Worm (Caenorhabditis elegans): Measurements from ENCODE around the gene mrps-11.

The mrps-11 gene

DNA sequence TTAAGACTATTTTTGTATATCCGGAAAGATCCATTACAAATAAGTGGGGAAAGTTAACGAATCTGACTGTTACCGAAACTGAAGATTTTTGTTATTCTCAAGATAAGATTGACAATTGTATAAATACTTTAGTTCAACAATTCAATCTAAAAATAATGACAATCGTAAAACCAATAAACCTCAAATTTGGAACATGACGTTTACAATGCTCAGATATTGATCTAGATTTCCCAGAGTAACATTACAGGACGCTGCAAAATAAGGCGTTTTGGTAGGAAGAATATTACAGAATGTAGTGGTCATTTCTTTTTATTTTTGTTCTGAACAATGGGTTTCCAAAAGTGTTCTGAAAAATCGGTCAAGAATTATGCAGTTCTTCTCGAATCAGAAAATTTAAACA, 32.3 kb upstream of the mrps-11 start, which contains the start of gene F45D3.1:
Gene F45D3.1, plus strand, starts transcription at position 301 of the 400 bp plus-strand sequence.
- TF ChIP-seq tra-4 (tag; optimal IDR thresholded peaks at IDR 0.05) (no peak), scrt-1 (GFP tag; IDR thresholded peaks at IDR 0.05) (no peak), ceh-36 (tag; optimal IDR thresholded peaks at IDR 0.05) (no peak), hnd-1 (tag; optimal IDR thresholded peaks at IDR 0.05) (no peak), flt-1 (GFP tag; IDR thresholded peaks at IDR 0.05) (no peak), F13C5.2 (tag; optimal IDR thresholded peaks at IDR 0.05) (no peak), hmbx-1 (tag; optimal IDR thresholded peaks at IDR 0.05) (no peak)

DNA sequence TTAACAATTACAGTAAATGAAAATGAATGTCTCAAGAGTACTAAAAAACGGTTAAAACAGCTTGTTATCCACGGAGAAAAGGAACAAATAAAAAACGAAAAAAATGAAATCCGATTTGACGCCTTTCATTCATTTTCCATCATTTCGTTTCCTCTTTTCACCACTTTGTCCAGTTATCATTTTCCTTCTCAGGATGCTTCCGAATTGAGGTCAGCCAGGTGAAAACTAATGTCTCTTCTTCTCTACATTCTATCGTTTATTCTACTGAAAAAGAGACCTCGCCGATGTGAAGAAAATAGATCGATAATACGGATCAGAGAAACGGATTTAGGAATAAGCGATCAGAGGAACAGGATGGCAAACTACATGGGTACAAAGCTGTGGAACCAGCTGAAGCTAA, 31.7 kb upstream of the mrps-11 start:
- no peak for TF ChIP-seq B0310.2 (tag; optimal IDR thresholded peaks at IDR 0.05)
- no peak for TF ChIP-seq hnd-1 (tag; optimal IDR thresholded peaks at IDR 0.05)
- no peak for TF ChIP-seq scrt-1 (GFP tag; IDR thresholded peaks at IDR 0.05)
- no peak for TF ChIP-seq ama-1 (optimal IDR thresholded peaks at IDR 0.05)
- no peak for TF ChIP-seq ceh-13 (GFP tag; optimal IDR thresholded peaks at IDR 0.05)
- no peak for TF ChIP-seq tbx-37 (GFP tag; conservative IDR thresholded peaks at IDR 0.05)
- no peak for TF ChIP-seq sea-1 (GFP tag; conservative IDR thresholded peaks at IDR 0.05)
- no peak for TF ChIP-seq ceh-36 (tag; optimal IDR thresholded peaks at IDR 0.05)
- TF ChIP-seq tbx-11 (GFP tag; IDR thresholded peaks at IDR 0.05), result no peak
- TF ChIP-seq hmbx-1 (tag; optimal IDR thresholded peaks at IDR 0.05), result no peak
- TF ChIP-seq hmg-4 (GFP tag; optimal IDR thresholded peaks at IDR 0.05), result no peak
- no peak for TF ChIP-seq pes-1 (GFP tag; IDR thresholded peaks at IDR 0.05)
- no peak for TF ChIP-seq F13C5.2 (tag; optimal IDR thresholded peaks at IDR 0.05)
- TF ChIP-seq flt-1 (GFP tag; IDR thresholded peaks at IDR 0.05), result no peak
- no peak for TF ChIP-seq tra-4 (tag; optimal IDR thresholded peaks at IDR 0.05)
- TF ChIP-seq aly-1 (tag; optimal IDR thresholded peaks at IDR 0.05), result no peak

DNA sequence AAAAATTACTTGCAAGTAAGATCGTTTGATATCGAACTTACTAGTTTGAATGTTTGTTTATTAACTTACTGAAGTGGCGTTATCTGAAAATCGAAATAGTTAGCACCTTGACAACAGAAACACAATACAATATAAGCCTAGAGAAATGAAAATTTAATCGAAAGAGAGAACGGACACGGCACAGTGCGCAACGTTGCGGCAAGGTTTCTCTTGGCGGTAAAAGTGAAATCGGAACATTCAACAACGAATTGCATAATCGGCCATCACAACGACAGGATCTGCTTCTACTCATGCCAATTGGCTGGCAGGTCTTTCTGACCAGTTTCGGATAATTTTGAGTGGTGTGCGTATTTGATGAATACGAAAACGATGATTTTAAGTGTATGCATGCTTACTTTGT, 31.1 kb upstream of the mrps-11 start, which contains the start of gene dyf-4:
Gene dyf-4, minus strand, starts transcription at position 213 of the 400 bp plus-strand sequence.
- TF ChIP-seq hnd-1 (tag; optimal IDR thresholded peaks at IDR 0.05) (no peak), F13C5.2 (tag; optimal IDR thresholded peaks at IDR 0.05) (no peak), tbx-37 (GFP tag; conservative IDR thresholded peaks at IDR 0.05) (no peak), ceh-13 (GFP tag; optimal IDR thresholded peaks at IDR 0.05) (no peak), pes-1 (GFP tag; IDR thresholded peaks at IDR 0.05) (no peak), tra-4 (tag; optimal IDR thresholded peaks at IDR 0.05) (no peak), flt-1 (GFP tag; IDR thresholded peaks at IDR 0.05) (no peak), tbx-11 (GFP tag; IDR thresholded peaks at IDR 0.05) (no peak), ama-1 (optimal IDR thresholded peaks at IDR 0.05) (no peak)

DNA sequence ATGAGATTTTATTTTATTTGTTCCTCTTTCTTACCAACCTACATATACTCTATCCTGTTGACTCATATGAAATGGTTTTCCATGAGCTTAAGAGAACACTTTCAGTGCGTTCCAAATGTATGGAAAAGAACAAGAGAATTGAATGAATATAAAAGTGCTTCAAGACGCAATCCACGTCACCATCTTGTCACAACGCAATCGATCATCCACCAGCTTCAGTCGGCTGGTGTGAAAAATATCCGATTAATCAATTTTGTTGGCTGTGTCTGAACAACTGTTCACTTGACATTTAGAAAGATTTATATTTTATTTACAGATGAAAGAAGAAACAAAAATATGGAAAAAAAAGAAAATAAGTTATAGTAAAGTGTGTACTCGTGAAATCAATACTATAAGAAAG, 28.9 kb upstream of the mrps-11 start:
- no peak for TF ChIP-seq ets-7 (tag; optimal IDR thresholded peaks at IDR 0.05)
- no peak for TF ChIP-seq tbx-37 (GFP tag; conservative IDR thresholded peaks at IDR 0.05)
- TF ChIP-seq flt-1 (GFP tag; IDR thresholded peaks at IDR 0.05), result no peak
- no peak for TF ChIP-seq tbx-11 (GFP tag; IDR thresholded peaks at IDR 0.05)
- TF ChIP-seq ceh-36 (tag; optimal IDR thresholded peaks at IDR 0.05), result no peak
- no peak for TF ChIP-seq B0310.2 (tag; optimal IDR thresholded peaks at IDR 0.05)
- TF ChIP-seq ama-1 (optimal IDR thresholded peaks at IDR 0.05), result no peak
- no peak for TF ChIP-seq aly-1 (tag; optimal IDR thresholded peaks at IDR 0.05)
- TF ChIP-seq sea-1 (GFP tag; conservative IDR thresholded peaks at IDR 0.05), result no peak
- no peak for TF ChIP-seq ceh-13 (GFP tag; optimal IDR thresholded peaks at IDR 0.05)
- TF ChIP-seq pes-1 (GFP tag; IDR thresholded peaks at IDR 0.05), result no peak
- TF ChIP-seq scrt-1 (GFP tag; IDR thresholded peaks at IDR 0.05), result no peak
- no peak for TF ChIP-seq hnd-1 (tag; optimal IDR thresholded peaks at IDR 0.05)
- TF ChIP-seq tra-4 (tag; optimal IDR thresholded peaks at IDR 0.05), result no peak
- TF ChIP-seq F13C5.2 (tag; optimal IDR thresholded peaks at IDR 0.05), result no peak
- no peak for TF ChIP-seq hmg-4 (GFP tag; optimal IDR thresholded peaks at IDR 0.05)
- no peak for TF ChIP-seq hmbx-1 (tag; optimal IDR thresholded peaks at IDR 0.05)

DNA sequence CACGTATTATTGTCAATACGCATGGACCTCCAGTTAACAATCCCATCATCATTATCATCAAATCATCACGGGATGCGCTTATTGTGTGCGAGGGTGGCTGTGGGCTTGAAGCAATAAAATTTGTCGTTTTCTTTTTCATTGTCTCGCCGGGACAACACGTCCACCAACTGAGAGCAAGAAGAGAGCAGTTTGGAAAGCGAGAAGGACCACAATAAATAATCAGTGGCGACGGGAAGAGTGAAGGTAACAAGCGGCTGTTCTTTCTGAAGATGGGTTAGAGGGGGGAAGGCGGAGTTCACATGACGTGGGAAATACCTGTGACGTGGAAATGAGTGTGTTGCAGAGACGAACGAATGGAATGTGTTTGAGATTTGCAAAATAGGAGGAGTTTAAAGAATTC, 24.3 kb upstream of the mrps-11 start:
- no peak for TF ChIP-seq B0310.2 (tag; optimal IDR thresholded peaks at IDR 0.05)

DNA sequence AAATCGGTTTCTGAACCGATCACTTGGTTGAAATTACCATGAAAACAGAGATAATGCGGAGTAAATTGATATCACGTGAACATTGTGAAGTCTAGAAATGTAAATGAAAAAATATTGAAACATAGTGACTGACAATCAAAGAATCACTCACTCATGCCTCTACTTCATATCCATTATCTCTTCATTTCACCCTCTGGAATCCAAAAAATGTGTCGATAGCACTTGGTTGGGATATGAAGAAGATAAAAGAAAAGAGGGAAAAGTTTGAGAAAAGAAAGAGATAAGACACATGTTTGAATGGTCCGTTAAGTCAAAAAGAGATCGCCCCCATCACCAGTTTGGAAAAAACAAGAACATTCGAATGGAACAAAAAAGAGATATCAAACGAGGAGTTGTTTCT, 23.3 kb upstream of the mrps-11 start:
- TF ChIP-seq ceh-13 (GFP tag; optimal IDR thresholded peaks at IDR 0.05) (no peak), hmg-4 (GFP tag; optimal IDR thresholded peaks at IDR 0.05) (no peak), ama-1 (optimal IDR thresholded peaks at IDR 0.05) (no peak), ceh-36 (tag; optimal IDR thresholded peaks at IDR 0.05) (no peak), tra-4 (tag; optimal IDR thresholded peaks at IDR 0.05) (no peak), F13C5.2 (tag; optimal IDR thresholded peaks at IDR 0.05) (no peak), sea-1 (GFP tag; conservative IDR thresholded peaks at IDR 0.05) (no peak), hnd-1 (tag; optimal IDR thresholded peaks at IDR 0.05) (no peak), ets-7 (tag; optimal IDR thresholded peaks at IDR 0.05) (no peak), B0310.2 (tag; optimal IDR thresholded peaks at IDR 0.05) (no peak), flt-1 (GFP tag; IDR thresholded peaks at IDR 0.05) (no peak), scrt-1 (GFP tag; IDR thresholded peaks at IDR 0.05) (no peak), aly-1 (tag; optimal IDR thresholded peaks at IDR 0.05) (no peak)

DNA sequence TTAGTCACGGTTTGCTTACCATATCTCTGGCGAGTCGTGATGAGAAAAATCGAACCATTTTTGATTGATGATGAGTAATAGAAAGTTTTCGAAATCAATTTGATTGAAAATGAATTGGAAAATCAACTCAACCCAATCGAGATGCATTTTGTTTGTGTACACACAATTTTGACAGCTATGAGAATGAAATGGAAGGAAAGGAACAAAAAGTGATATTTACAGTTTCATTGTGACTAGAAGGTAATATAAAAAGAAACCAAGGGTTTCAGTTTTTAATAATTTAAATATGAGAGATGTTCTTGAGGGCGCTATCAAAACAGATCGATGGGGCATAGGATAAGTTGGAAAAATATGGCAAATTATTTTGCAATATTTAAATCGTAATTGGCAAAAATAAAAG, 22.7 kb upstream of the mrps-11 start, which contains the start of gene cal-1:
Gene cal-1, minus strand, starts transcription at position 101 of the 400 bp plus-strand sequence.
- no peak for TF ChIP-seq F13C5.2 (tag; optimal IDR thresholded peaks at IDR 0.05)
- no peak for TF ChIP-seq ets-7 (tag; optimal IDR thresholded peaks at IDR 0.05)
- TF ChIP-seq tra-4 (tag; optimal IDR thresholded peaks at IDR 0.05), result no peak
- no peak for TF ChIP-seq pes-1 (GFP tag; IDR thresholded peaks at IDR 0.05)
- no peak for TF ChIP-seq hnd-1 (tag; optimal IDR thresholded peaks at IDR 0.05)
- no peak for TF ChIP-seq scrt-1 (GFP tag; IDR thresholded peaks at IDR 0.05)
- no peak for TF ChIP-seq ceh-13 (GFP tag; optimal IDR thresholded peaks at IDR 0.05)
- TF ChIP-seq tbx-37 (GFP tag; conservative IDR thresholded peaks at IDR 0.05), result no peak
- TF ChIP-seq ceh-36 (tag; optimal IDR thresholded peaks at IDR 0.05), result no peak
- TF ChIP-seq B0310.2 (tag; optimal IDR thresholded peaks at IDR 0.05), result no peak
- TF ChIP-seq aly-1 (tag; optimal IDR thresholded peaks at IDR 0.05), result no peak
- no peak for TF ChIP-seq flt-1 (GFP tag; IDR thresholded peaks at IDR 0.05)

DNA sequence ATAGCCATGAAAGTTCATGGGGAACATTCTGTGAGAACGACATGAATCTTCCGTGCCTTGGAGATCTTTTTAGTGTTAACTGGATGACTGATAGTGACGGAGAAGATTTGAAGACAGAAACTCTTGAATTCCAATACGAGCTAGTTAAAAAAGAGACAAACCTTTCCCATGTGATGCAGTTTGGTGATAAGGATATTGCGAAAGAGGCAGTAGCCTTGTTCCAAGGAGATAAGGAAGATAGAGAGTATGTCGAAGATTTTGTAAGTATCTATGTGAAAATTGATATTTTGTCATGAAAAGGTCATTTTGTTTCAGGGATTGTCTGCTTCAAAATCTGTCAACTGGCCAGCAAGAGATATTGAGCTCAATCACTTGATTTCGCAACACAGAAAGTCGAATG, 19.5 kb upstream of the mrps-11 start:
- TF ChIP-seq tra-4 (tag; optimal IDR thresholded peaks at IDR 0.05) (no peak), ama-1 (optimal IDR thresholded peaks at IDR 0.05) (no peak), hmg-4 (GFP tag; optimal IDR thresholded peaks at IDR 0.05) (no peak), flt-1 (GFP tag; IDR thresholded peaks at IDR 0.05) (no peak), ets-7 (tag; optimal IDR thresholded peaks at IDR 0.05) (no peak), hnd-1 (tag; optimal IDR thresholded peaks at IDR 0.05) (no peak), ceh-13 (GFP tag; optimal IDR thresholded peaks at IDR 0.05) (no peak)
